Fruit fly (Drosophila melanogaster): ENCODE measurements around the gene Gapvd1.

The Gapvd1 gene

dm6 chrX:11326213-11326731, 1.1 kb downstream of the Gapvd1 start:
- TF ChIP-seq CG34422 (GFP tag; IDR thresholded peaks at IDR 0.05), result peak; percentile 62
- TF ChIP-seq CG3726 (GFP tag; IDR thresholded peaks at IDR 0.05), result no peak
- no peak for TF ChIP-seq Stat92E (GFP tag; optimal IDR thresholded peaks at IDR 0.05)
- no peak for TF ChIP-seq CG7987 (GFP tag; optimal IDR thresholded peaks at IDR 0.05)
- TF ChIP-seq CG18262 (tag; optimal IDR thresholded peaks at IDR 0.05), result peak; percentile 57
- TF ChIP-seq CG6175 (GFP tag; IDR thresholded peaks at IDR 0.05), result no peak
- peak; percentile 57 for TF ChIP-seq gcm (GFP tag; optimal IDR thresholded peaks at IDR 0.05)
- peak; percentile 15 for TF ChIP-seq zen (tag; optimal IDR thresholded peaks at IDR 0.05)
- peak; percentile 48 for TF ChIP-seq Max (GFP tag; optimal IDR thresholded peaks at IDR 0.05)
- TF ChIP-seq CG14710 (tag; optimal IDR thresholded peaks at IDR 0.05), result peak; percentile 46
- TF ChIP-seq Vsx1 (GFP tag; optimal IDR thresholded peaks at IDR 0.05), result no peak
- peak in 1 of 3 experiments; percentile 50 for TF ChIP-seq lola (GFP tag; optimal IDR thresholded peaks at IDR 0.05)
- TF ChIP-seq CG17802 (tag; optimal IDR thresholded peaks at IDR 0.05), result peak; percentile 3
- TF ChIP-seq chn (GFP tag; optimal IDR thresholded peaks at IDR 0.05), result peak; percentile 26
- TF ChIP-seq Hr78 (GFP tag; optimal IDR thresholded peaks at IDR 0.05), result peak in 1 of 2 experiments; percentile 69
- TF ChIP-seq CG15073 (GFP tag; optimal IDR thresholded peaks at IDR 0.05), result no peak
- peak; percentile 61 for TF ChIP-seq pho (GFP tag; optimal IDR thresholded peaks at IDR 0.05)
- no peak for TF ChIP-seq CG2129 (GFP tag; IDR thresholded peaks at IDR 0.05; ENCODE audit: partially characterized antibody)
- peak; percentile 69 for TF ChIP-seq CG6854 (GFP tag; optimal IDR thresholded peaks at IDR 0.05)
- TF ChIP-seq CG6813 (GFP tag; optimal IDR thresholded peaks at IDR 0.05), result peak; percentile 59
- TF ChIP-seq sqz (GFP tag; optimal IDR thresholded peaks at IDR 0.05), result peak; percentile 56
- TF ChIP-seq NC2β (GFP tag; optimal IDR thresholded peaks at IDR 0.05), result peak; percentile 43
- no peak for TF ChIP-seq dimm (GFP tag; IDR thresholded peaks at IDR 0.05)
- peak; percentile 73 for TF ChIP-seq CG30403 (GFP tag; optimal IDR thresholded peaks at IDR 0.05)
- peak; percentile 59 for TF ChIP-seq exex (tag; optimal IDR thresholded peaks at IDR 0.05)
- peak; percentile 76 for TF ChIP-seq unpg (GFP tag; optimal IDR thresholded peaks at IDR 0.05)
- TF ChIP-seq CG8281 (tag; optimal IDR thresholded peaks at IDR 0.05), result peak; percentile 26
- no peak for TF ChIP-seq Kr (GFP tag; optimal IDR thresholded peaks at IDR 0.05)
- peak; percentile 48 for TF ChIP-seq al (GFP tag; IDR thresholded peaks at IDR 0.05)
- TF ChIP-seq CG2202 (tag; optimal IDR thresholded peaks at IDR 0.05), result peak; percentile 2
- TF ChIP-seq Ssrp (tag; optimal IDR thresholded peaks at IDR 0.05), result peak; percentile 60
- TF ChIP-seq CG12104 (GFP tag; optimal IDR thresholded peaks at IDR 0.05), result peak; percentile 55
- TF ChIP-seq nau (GFP tag; optimal IDR thresholded peaks at IDR 0.05), result no peak
- TF ChIP-seq ems (GFP tag; optimal IDR thresholded peaks at IDR 0.05), result peak; percentile 40
- TF ChIP-seq CG10209 (GFP tag; optimal IDR thresholded peaks at IDR 0.05), result peak; percentile 68
- TF ChIP-seq D19A (tag; optimal IDR thresholded peaks at IDR 0.05), result peak; percentile 60
- peak; percentile 41 for TF ChIP-seq corto (GFP tag; optimal IDR thresholded peaks at IDR 0.05)
- 0 out of 3 replicates have a peak, but pooled peaks have one; percentile 32 for TF ChIP-seq gce (GFP tag; IDR thresholded peaks at IDR 0.05)
- TF ChIP-seq emc (GFP tag; optimal IDR thresholded peaks at IDR 0.05), result peak; percentile 8
- TF ChIP-seq CG17328 (GFP tag; IDR thresholded peaks at IDR 0.05), result peak; percentile 47
- TF ChIP-seq ind (GFP tag; optimal IDR thresholded peaks at IDR 0.05), result peak; percentile 58
- no peak for TF ChIP-seq CG33557 (GFP tag; optimal IDR thresholded peaks at IDR 0.05)
- peak; percentile 66 for TF ChIP-seq CG15514 (GFP tag; optimal IDR thresholded peaks at IDR 0.05)
- no peak for TF ChIP-seq H15 (GFP tag; IDR thresholded peaks at IDR 0.05)
- peak; percentile 76 for TF ChIP-seq lmd (GFP tag; IDR thresholded peaks at IDR 0.05)
- TF ChIP-seq CG30431 (GFP tag; optimal IDR thresholded peaks at IDR 0.05), result peak; percentile 27
- TF ChIP-seq Dip3 (GFP tag; optimal IDR thresholded peaks at IDR 0.05), result peak; percentile 52
- peak; percentile 68 for TF ChIP-seq sob (GFP tag; IDR thresholded peaks at IDR 0.05)
- TF ChIP-seq fd102C (GFP tag; optimal IDR thresholded peaks at IDR 0.05), result no peak

Measured in whole organism, embryonic.